Fruit fly (Drosophila melanogaster) whole organism, embryonic: ENCODE measurements at regions not wholly inside any gene's neighbourhood (a gene's known extent, or its start where the extent isn't known, plus 50 kb on each side); places are given as distances from the start of the nearest gene placed in this dataset.

Experiments used
- ken ChIP-seq: fragments of 200-800 bp; sonication (Bioruptor generic); IDR thresholded peaks from 3 replicates; pipeline ENCODE4 v1.3.6; 2022; ENCODE audit warnings: missing biosample characterization, missing genetic modification characterization
- nerfin-2 ChIP-seq: fragments of 200-800 bp; sonication (Bioruptor generic); IDR thresholded peaks from 2 replicates; pipeline ENCODE4 v1.3.6; 2022; ENCODE audit warnings: missing biosample characterization, missing genetic modification characterization; ENCODE audit not compliant: partially characterized antibody

DNA sequence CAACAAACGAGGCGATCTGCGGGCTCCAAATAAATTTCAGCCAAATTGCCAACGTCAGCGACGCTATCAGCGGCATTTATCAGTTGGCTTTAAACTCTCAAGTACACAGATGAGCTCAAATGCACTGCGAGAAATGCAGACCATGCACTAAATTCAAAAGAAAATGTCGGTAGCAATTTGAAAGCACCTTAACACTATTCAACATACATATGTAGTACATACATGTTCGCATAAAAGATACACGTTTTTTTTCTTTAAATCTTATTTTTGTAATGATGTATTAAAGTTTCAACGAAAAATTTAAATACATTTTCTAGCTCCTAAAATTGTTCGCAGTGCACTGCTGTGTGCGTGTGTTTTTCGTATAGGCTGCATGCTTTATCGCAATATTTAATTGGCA lies 73.5 kb downstream of the Ste12DOR start:
- TF ChIP-seq ken (GFP tag; lab: Robert Waterston, UW) (no peak), nerfin-2 (GFP tag; lab: Robert Waterston, UW) (no peak)
